Worm (Caenorhabditis elegans) whole organism, L4/young adult: ENCODE data around the gene K02F6.1.
"Not testable (repeated sequence)": the region's sequence is repeated elsewhere in the genome, so short reads cannot be mapped to it uniquely, and the experiment has no call there.

Experiments used
- W03F9.2 ChIP-seq: fragments of 150-350 bp; optimal IDR thresholded peaks from 2 replicates; lab custom pipeline; 2014; ENCODE audit warnings: missing biosample characterization, missing genetic modification characterization
- dao-5 ChIP-seq: sonication (generic microtip); optimal IDR thresholded peaks from 2 replicates; lab custom pipeline; 2016; ENCODE audit warnings: missing genotype, missing genetic modification characterization, moderate library complexity, missing compliant biosample characterization
- him-1 ChIP-seq: sonication (generic microtip); optimal IDR thresholded peaks from 2 replicates; lab custom pipeline; 2016; ENCODE audit warnings: missing genotype, missing genetic modification reagents, missing genetic modification characterization, missing compliant biosample characterization

The K02F6.1 gene

ce11 chrII:2564899-2565298 is 11.1 kb downstream of the K02F6.1 start, which contains the start of gene usp-39:
usp-39 (plus strand) TSS chrII:2565275.
- TF ChIP-seq dao-5 (no peak), him-1 (tag; lab: Kevin White, UChicago) (peak; percentile 52), W03F9.2 (tag; lab: Kevin White, UChicago) (peak; percentile 86)

ce11 chrII:2578216-2578615 is 24.5 kb downstream of the K02F6.1 start:
- TF ChIP-seq him-1 (tag; lab: Kevin White, UChicago) (no peak), W03F9.2 (tag; lab: Kevin White, UChicago) (no peak), dao-5 (no peak)

DNA sequence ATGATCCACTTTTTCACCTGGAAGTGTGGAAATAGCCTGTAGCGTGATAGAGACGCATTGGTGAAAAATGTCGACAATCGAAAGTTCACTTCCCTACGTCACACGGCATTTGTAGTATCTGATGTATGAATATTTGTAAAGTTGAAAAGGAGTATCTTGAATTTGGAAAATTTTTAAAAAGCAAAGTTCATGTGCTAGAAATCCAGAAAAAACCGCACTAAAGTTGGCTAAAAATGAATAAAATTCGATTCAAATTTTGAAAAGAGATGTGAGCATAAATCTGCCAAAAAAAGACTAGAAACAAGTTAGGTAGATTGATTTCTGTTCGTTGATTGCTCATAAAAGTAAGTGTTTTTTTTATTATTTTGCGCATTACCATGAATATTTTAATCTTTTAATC is 29.3 kb downstream of the K02F6.1 start, which contains the start of gene sri-74:
Gene sri-74 (minus strand): TSS at position 101 of the 400 bp plus-strand sequence.
- TF ChIP-seq W03F9.2 (tag; lab: Kevin White, UChicago) (no peak), dao-5 (no peak)

ce11 chrII:2585493-2585892 is 31.7 kb downstream of the K02F6.1 start, which contains the start of gene sri-36:
sri-36 (minus strand) TSS chrII:2585593.
- TF ChIP-seq him-1 (tag; lab: Kevin White, UChicago) = no peak
- no peak for TF ChIP-seq W03F9.2 (tag; lab: Kevin White, UChicago)
- no peak for TF ChIP-seq dao-5

DNA sequence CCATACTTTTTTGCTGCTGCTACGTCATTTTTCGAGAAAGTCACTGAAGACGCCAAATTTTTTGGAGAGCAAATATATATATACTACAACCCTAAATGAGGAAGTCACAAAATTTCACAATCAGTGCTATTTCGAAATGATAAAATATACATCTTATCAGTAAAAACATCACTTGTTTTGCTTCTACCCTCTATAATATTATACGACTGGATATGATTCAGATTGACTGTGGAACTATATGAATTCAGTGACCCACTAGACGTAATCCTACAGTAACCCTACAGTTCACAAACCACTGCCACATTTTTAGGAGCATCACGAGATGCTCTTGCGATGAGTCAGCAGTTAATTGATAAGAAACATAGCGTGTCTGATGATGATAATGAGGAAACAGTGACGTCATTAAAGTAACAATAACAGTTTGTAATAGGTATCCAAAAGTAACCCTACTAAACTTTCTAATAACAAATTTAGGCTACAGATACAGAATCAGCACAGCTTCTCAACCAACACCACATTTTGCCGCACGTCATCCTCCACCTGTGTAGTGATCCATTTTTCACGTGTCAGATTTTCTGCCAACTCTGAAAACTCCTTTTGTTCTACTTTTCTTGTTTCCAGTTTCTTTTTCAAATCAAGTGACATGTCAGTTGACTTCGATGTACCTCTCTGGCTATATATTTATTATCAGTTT is 33.2 kb downstream of the K02F6.1 start, which contains the start of the genes F33H12.7 and sri-39:
Gene F33H12.7 (minus strand): TSS at position 51 of the 694 bp plus-strand sequence.
Gene sri-39 (plus strand): TSS at position 644 of the 694 bp plus-strand sequence.
- no peak for TF ChIP-seq him-1 (tag; lab: Kevin White, UChicago)
- TF ChIP-seq dao-5 = no peak
- no peak for TF ChIP-seq W03F9.2 (tag; lab: Kevin White, UChicago)

DNA sequence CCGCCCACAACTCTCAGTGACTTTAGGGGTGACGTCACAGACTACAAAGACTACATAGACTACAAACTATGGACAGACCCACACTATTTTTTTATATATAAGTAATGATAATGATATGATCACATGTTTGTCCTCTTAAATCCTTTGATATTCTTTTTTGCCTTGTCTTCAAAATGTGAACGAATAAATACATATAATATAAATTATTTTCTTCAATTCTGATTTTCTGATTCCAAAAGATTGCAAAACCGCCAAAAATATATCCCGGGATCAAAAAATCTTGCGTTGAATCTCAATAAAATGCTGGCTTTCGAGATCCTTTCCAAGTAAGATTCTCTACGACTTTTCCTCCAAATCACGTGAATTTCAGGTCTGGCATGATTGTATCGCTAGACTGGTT is 46.4 kb downstream of the K02F6.1 start, which contains the start of gene F33H12.1:
Gene F33H12.1 (plus strand): TSS at position 301 of the 400 bp plus-strand sequence.
- TF ChIP-seq W03F9.2 (tag; lab: Kevin White, UChicago); dao-5; him-1 (tag; lab: Kevin White, UChicago): not testable (repeated sequence)

DNA sequence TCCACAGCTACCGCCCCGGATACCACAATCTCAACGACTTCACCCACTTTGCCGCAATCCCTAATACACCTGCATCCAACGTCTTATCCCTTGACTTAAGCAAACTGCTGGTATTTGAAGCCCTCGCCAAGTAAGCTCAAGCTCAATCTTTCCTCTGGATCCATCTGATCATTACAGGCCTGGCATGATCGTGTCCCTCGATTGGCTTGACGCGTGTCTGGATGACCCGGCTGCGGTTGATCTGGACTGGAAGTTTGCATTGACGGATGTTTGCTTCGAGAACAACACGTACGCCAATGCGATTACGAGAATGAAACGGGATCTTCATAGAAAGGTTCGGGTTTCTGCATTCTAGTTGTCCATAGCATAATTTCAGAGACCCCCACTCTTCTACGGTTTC is 47.2 kb downstream of the K02F6.1 start:
- TF ChIP-seq W03F9.2 (tag; lab: Kevin White, UChicago) (no peak), him-1 (tag; lab: Kevin White, UChicago) (no peak), dao-5 (no peak)

- no peak for TF ChIP-seq dao-5
- TF ChIP-seq W03F9.2 (tag; lab: Kevin White, UChicago) = no peak
- no peak for TF ChIP-seq him-1 (tag; lab: Kevin White, UChicago)
These were observed 51.6 kb downstream of the K02F6.1 start, which contains the start of gene sri-77 for ce11 chrII:2605319-2605718. sri-77 (minus strand) TSS chrII:2605419.
